Fruit fly (Drosophila melanogaster) whole organism, embryonic: ENCODE measurements around the gene Muc18B.

Source experiments
- Atf-2 ChIP-seq: fragments of 200-800 bp; sonication (Bioruptor generic); optimal IDR thresholded peaks from 2 replicates; lab custom pipeline; 2016; ENCODE audit warnings: missing biosample characterization, missing genetic modification characterization
- Atf6 ChIP-seq: fragments of 200-800 bp; sonication (Bioruptor generic); IDR thresholded peaks from 2 replicates; pipeline ENCODE4 v1.3.6; 2022; ENCODE audit warnings: missing biosample characterization, missing genetic modification characterization
- B-H2 ChIP-seq: fragments of 200-800 bp; sonication (Bioruptor generic); optimal IDR thresholded peaks from 2 replicates; lab custom pipeline; 2018; ENCODE audit warnings: missing biosample characterization, mild to moderate bottlenecking, missing genetic modification characterization
- CG10274 ChIP-seq: fragments of 200-800 bp; sonication (Bioruptor generic); optimal IDR thresholded peaks from 3 replicates; lab custom pipeline; 2017; ENCODE audit warnings: missing biosample characterization, mild to moderate bottlenecking, missing genetic modification characterization
- CG11093 ChIP-seq: fragments of 200-800 bp; sonication (Bioruptor generic); IDR thresholded peaks from 3 replicates; pipeline ENCODE4 v1.3.6; 2022; ENCODE audit warnings: missing biosample characterization, missing genetic modification characterization
- CG11560 ChIP-seq: fragments of 200-800 bp; sonication (Bioruptor generic); IDR thresholded peaks from 3 replicates; pipeline ENCODE4 v1.3.6; 2022; ENCODE audit warnings: missing biosample characterization, missing genetic modification characterization
- CG12942 ChIP-seq: fragments of 200-800 bp; sonication (Bioruptor generic); optimal IDR thresholded peaks from 3 replicates; lab custom pipeline; 2016; ENCODE audit warnings: missing biosample characterization, missing genetic modification characterization
- CG14860 ChIP-seq: fragments of 200-800 bp; sonication (Bioruptor generic); IDR thresholded peaks from 3 replicates; pipeline ENCODE4 v1.3.6; 2022; ENCODE audit warnings: missing biosample characterization, missing genetic modification characterization; ENCODE audit not compliant: partially characterized antibody
- CG15073 ChIP-seq: fragments of 200-800 bp; sonication (Bioruptor generic); optimal IDR thresholded peaks from 2 replicates; lab custom pipeline; 2016; ENCODE audit warnings: missing biosample characterization, missing genetic modification characterization
- CG15269 ChIP-seq: fragments of 200-800 bp; sonication (Bioruptor generic); optimal IDR thresholded peaks from 2 replicates; lab custom pipeline; 2018; ENCODE audit warnings: missing biosample characterization, mild to moderate bottlenecking, missing genetic modification characterization, moderate library complexity
- CG1792 ChIP-seq: fragments of 200-800 bp; sonication (Bioruptor generic); optimal IDR thresholded peaks from 2 replicates; lab custom pipeline; 2016; ENCODE audit warnings: missing biosample characterization, missing genetic modification characterization
- CG2712 ChIP-seq: fragments of 200-800 bp; optimal IDR thresholded peaks from 3 replicates; lab custom pipeline; 2019; ENCODE audit warnings: missing biosample characterization, mild to moderate bottlenecking, missing genetic modification characterization, moderate library complexity
- CG30403 ChIP-seq: fragments of 200-800 bp; sonication (Bioruptor generic); optimal IDR thresholded peaks from 3 replicates; lab custom pipeline; 2016; ENCODE audit warnings: missing biosample characterization, missing genetic modification characterization
- CG31224 ChIP-seq: fragments of 200-800 bp; sonication (Bioruptor generic); IDR thresholded peaks from 2 replicates; pipeline ENCODE4 v1.3.6; 2022; ENCODE audit warnings: missing biosample characterization, missing genetic modification characterization
- CG5953 ChIP-seq: fragments of 200-800 bp; sonication (Bioruptor generic); IDR thresholded peaks from 2 replicates; pipeline ENCODE4 v1.3.6; 2022; ENCODE audit warnings: missing biosample characterization, missing genetic modification characterization
- CG7928 ChIP-seq: fragments of 200-800 bp; sonication (Bioruptor generic); optimal IDR thresholded peaks from 2 replicates; lab custom pipeline; 2017; ENCODE audit warnings: missing biosample characterization, mild to moderate bottlenecking, missing genetic modification characterization
- CG9817 ChIP-seq: fragments of 200-800 bp; sonication (Bioruptor generic); optimal IDR thresholded peaks from 2 replicates; lab custom pipeline; 2018; ENCODE audit warnings: missing biosample characterization, mild to moderate bottlenecking, missing genetic modification characterization, moderate library complexity
- D19B ChIP-seq: fragments of 200-800 bp; sonication (Bioruptor generic); optimal IDR thresholded peaks from 2 replicates; lab custom pipeline; 2017; ENCODE audit warnings: missing biosample characterization, mild to moderate bottlenecking, missing genetic modification characterization
- Dip3 ChIP-seq: fragments of 200-800 bp; sonication (Bioruptor generic); optimal IDR thresholded peaks from 3 replicates; lab custom pipeline; 2016; ENCODE audit warnings: missing biosample characterization, missing genetic modification characterization
- GATAe ChIP-seq: fragments of 200-800 bp; sonication (Bioruptor generic); conservative IDR thresholded peaks from 2 replicates; pipeline ENCODE4 v1.3.6; 2022; ENCODE audit warnings: missing biosample characterization, missing genetic modification characterization
- H15 ChIP-seq: fragments of 200-800 bp; sonication (Bioruptor generic); IDR thresholded peaks from 3 replicates; pipeline ENCODE4 v1.3.6; 2022; ENCODE audit warnings: missing biosample characterization, missing genetic modification characterization
- Mad ChIP-seq: fragments of 200-800 bp; sonication (Bioruptor generic); optimal IDR thresholded peaks from 2 replicates; lab custom pipeline; 2016; ENCODE audit warnings: missing biosample characterization, missing genetic modification characterization
- Myb ChIP-seq: fragments of 200-800 bp; sonication (Bioruptor generic); optimal IDR thresholded peaks from 2 replicates; lab custom pipeline; 2016; ENCODE audit warnings: missing biosample characterization, missing genetic modification characterization
- PHDP ChIP-seq: fragments of 200-800 bp; sonication (Bioruptor generic); optimal IDR thresholded peaks from 3 replicates; lab custom pipeline; 2018; ENCODE audit warnings: missing biosample characterization, mild to moderate bottlenecking, missing genetic modification characterization, moderate library complexity
- Ravus ChIP-seq: fragments of 200-800 bp; sonication (Bioruptor generic); IDR thresholded peaks from 2 replicates; pipeline ENCODE4 v1.3.6; 2022; ENCODE audit warnings: missing biosample characterization, missing genetic modification characterization
- Six4 ChIP-seq: fragments of 200-800 bp; sonication (Bioruptor generic); optimal IDR thresholded peaks from 2 replicates; lab custom pipeline; 2016; ENCODE audit warnings: missing biosample characterization, missing genetic modification characterization
- Spps ChIP-seq: fragments of 200-800 bp; sonication (Bioruptor generic); optimal IDR thresholded peaks from 2 replicates; lab custom pipeline; 2018; ENCODE audit warnings: missing biosample characterization, mild to moderate bottlenecking, missing genetic modification characterization
- Sry-β ChIP-seq: fragments of 200-800 bp; sonication (Bioruptor generic); optimal IDR thresholded peaks from 2 replicates; lab custom pipeline; 2018; ENCODE audit warnings: missing biosample characterization, mild to moderate bottlenecking, missing genetic modification characterization, moderate library complexity
- Usf ChIP-seq: fragments of 200-800 bp; sonication (Bioruptor generic); optimal IDR thresholded peaks from 2 replicates; lab custom pipeline; 2017; ENCODE audit warnings: missing genotype, missing biosample characterization, missing genetic modification characterization
- YL-1 ChIP-seq: fragments of 200-800 bp; sonication (Bioruptor generic); optimal IDR thresholded peaks from 3 replicates; lab custom pipeline; 2017; ENCODE audit warnings: missing biosample characterization, mild to moderate bottlenecking, missing genetic modification characterization
- abd-A ChIP-seq: fragments of 200-800 bp; sonication (Bioruptor generic); optimal IDR thresholded peaks from 3 replicates; lab custom pipeline; 2019; ENCODE audit warnings: missing biosample characterization, mild to moderate bottlenecking, missing genetic modification characterization, moderate library complexity
- ara ChIP-seq: fragments of 200-800 bp; sonication (Bioruptor generic); IDR thresholded peaks from 2 replicates; pipeline ENCODE4 v1.3.6; 2022; ENCODE audit warnings: missing biosample characterization, missing genetic modification characterization
- chif ChIP-seq, 2 experiments: fragments of 200-800 bp; sonication (Bioruptor generic); optimal IDR thresholded peaks; 3 replicates each; lab custom pipeline; 2016; ENCODE audit warnings: missing biosample characterization in 2 of 2, missing genetic modification characterization in 2 of 2
- corto ChIP-seq: fragments of 200-800 bp; sonication (Bioruptor generic); optimal IDR thresholded peaks from 2 replicates; lab custom pipeline; 2016; ENCODE audit warnings: missing biosample characterization, mild to moderate bottlenecking, missing genetic modification characterization, moderate library complexity
- en ChIP-seq: fragments of 200-800 bp; sonication (Bioruptor generic); optimal IDR thresholded peaks from 2 replicates; lab custom pipeline; 2016; ENCODE audit warnings: missing biosample characterization, missing genetic modification characterization
- eyg ChIP-seq: fragments of 200-800 bp; sonication (Bioruptor generic); optimal IDR thresholded peaks from 3 replicates; lab custom pipeline; 2016; ENCODE audit warnings: missing biosample characterization, missing genetic modification characterization
- ftz-f1 ChIP-seq: fragments of 200-800 bp; sonication (Bioruptor generic); optimal IDR thresholded peaks from 2 replicates; lab custom pipeline; 2016; ENCODE audit warnings: missing biosample characterization, missing genetic modification characterization
- gce ChIP-seq: fragments of 200-800 bp; sonication (Bioruptor generic); IDR thresholded peaks from 3 replicates; pipeline ENCODE4 v1.3.6; 2022; ENCODE audit warnings: missing biosample characterization, missing genetic modification characterization
- gcm ChIP-seq: fragments of 200-800 bp; sonication (Bioruptor generic); optimal IDR thresholded peaks from 2 replicates; lab custom pipeline; 2019; ENCODE audit warnings: missing biosample characterization, mild to moderate bottlenecking, missing genetic modification characterization, moderate library complexity
- grau ChIP-seq: fragments of 200-800 bp; optimal IDR thresholded peaks from 3 replicates; lab custom pipeline; 2019; ENCODE audit warnings: missing biosample characterization, mild to moderate bottlenecking, missing genetic modification characterization, moderate library complexity
- hb ChIP-seq: fragments of 200-800 bp; sonication (Bioruptor generic); IDR thresholded peaks from 3 replicates; pipeline ENCODE4 v1.3.6; 2022; ENCODE audit warnings: missing biosample characterization, missing genetic modification characterization; ENCODE audit not compliant: partially characterized antibody
- jigr1 ChIP-seq: fragments of 200-800 bp; sonication (Bioruptor generic); IDR thresholded peaks from 3 replicates; pipeline ENCODE4 v1.3.6; 2022; ENCODE audit warnings: missing biosample characterization, missing genetic modification characterization
- mld ChIP-seq: fragments of 200-800 bp; sonication (Bioruptor generic); IDR thresholded peaks from 3 replicates; pipeline ENCODE4 v1.3.6; 2022; ENCODE audit warnings: missing biosample characterization, missing genetic modification characterization; ENCODE audit not compliant: partially characterized antibody
- otp ChIP-seq: fragments of 200-800 bp; sonication (Bioruptor generic); IDR thresholded peaks from 3 replicates; pipeline ENCODE4, ENCODE4 v1.3.6; 2022; ENCODE audit warnings: missing biosample characterization, missing genetic modification characterization
- prd ChIP-seq, 3 experiments: fragments of >200 bp in 2 of 3; fragments of 200-800 bp in 1 of 3; sonication (Bioruptor generic) in 1 of 3; optimal IDR thresholded peaks in 2 of 3; IDR thresholded peaks in 1 of 3; 2 replicates in 2 of 3; 3 replicates in 1 of 3; pipeline versions ENCODE4 v1.3.6 to Lab custom; 2017 to 2022; ENCODE audit warnings: missing biosample characterization in 1 of 3, missing genetic modification characterization in 1 of 3
- pros ChIP-seq: fragments of 200-800 bp; sonication (Bioruptor generic); optimal IDR thresholded peaks from 3 replicates; lab custom pipeline; 2019; ENCODE audit warnings: missing biosample characterization, mild to moderate bottlenecking, missing genetic modification characterization, moderate library complexity
- schlank ChIP-seq: fragments of 200-800 bp; sonication (Bioruptor generic); optimal IDR thresholded peaks from 2 replicates; lab custom pipeline; 2018; ENCODE audit warnings: missing biosample characterization, mild to moderate bottlenecking, missing genetic modification characterization
- slou ChIP-seq: fragments of 200-800 bp; sonication (Bioruptor generic); optimal IDR thresholded peaks from 3 replicates; lab custom pipeline; 2016; ENCODE audit warnings: missing biosample characterization, missing genetic modification characterization
- trem ChIP-seq: fragments of 200-800 bp; optimal IDR thresholded peaks from 3 replicates; lab custom pipeline; 2019; ENCODE audit warnings: missing biosample characterization, mild to moderate bottlenecking, missing genetic modification characterization, moderate library complexity
- unpg ChIP-seq: fragments of 200-800 bp; sonication (Bioruptor generic); optimal IDR thresholded peaks from 3 replicates; lab custom pipeline; 2018; ENCODE audit warnings: missing biosample characterization, mild to moderate bottlenecking, missing genetic modification characterization, moderate library complexity
- zf30C ChIP-seq: fragments of 200-800 bp; sonication (Bioruptor generic); optimal IDR thresholded peaks from 3 replicates; lab custom pipeline; 2018; ENCODE audit warnings: missing biosample characterization, mild to moderate bottlenecking, missing genetic modification characterization

The Muc18B gene

dm6 chrX:19187624-19188085 lies 27.7 kb upstream of the Muc18B start, which contains the start of gene Mec2:
Gene Mec2 (plus strand): TSS chrX:19188035.
- no peak for TF ChIP-seq Usf (GFP tag; lab: Kevin White, UChicago)
- TF ChIP-seq pros (GFP tag; lab: Kevin White, UChicago), result no peak
- TF ChIP-seq H15 (GFP tag; lab: Robert Waterston, UW), result no peak
- peak; percentile 53 for TF ChIP-seq Myb (GFP tag; lab: Kevin White, UChicago)
- TF ChIP-seq CG15269 (tag; lab: Kevin White, UChicago), result no peak
- TF ChIP-seq Mad, result peak; percentile 1
- TF ChIP-seq schlank (tag; lab: Kevin White, UChicago), result no peak
- TF ChIP-seq Atf6 (GFP tag; lab: Robert Waterston, UW), result peak; percentile 37; the same call in 1 of the 2 replicates
- peak; percentile 47 for TF ChIP-seq CG30403
- no peak for TF ChIP-seq hb (GFP tag; lab: Robert Waterston, UW)
- peak; percentile 50 for TF ChIP-seq PHDP
- TF ChIP-seq CG2712 (tag; lab: Kevin White, UChicago), result peak; percentile 30
- TF ChIP-seq CG5953 (GFP tag; lab: Robert Waterston, UW), result peak; percentile 50; the same call in 1 of the 2 replicates
- TF ChIP-seq CG14860 (GFP tag; lab: Robert Waterston, UW), result no peak
- no peak for TF ChIP-seq CG11560
- TF ChIP-seq CG7928 (GFP tag; lab: Kevin White, UChicago), result no peak
- TF ChIP-seq CG11093 (GFP tag; lab: Robert Waterston, UW), result peak; percentile 13; the same call in 1 of the 3 replicates
- TF ChIP-seq D19B (GFP tag; lab: Kevin White, UChicago), result no peak
- TF ChIP-seq CG9817, result peak; percentile 36
- TF ChIP-seq otp, result 0 out of 3 replicates have a peak, but pooled peaks have one; percentile 51
- peak; percentile 58 for TF ChIP-seq CG12942 (GFP tag; lab: Kevin White, UChicago)
- no peak for TF ChIP-seq GATAe
- TF ChIP-seq unpg (GFP tag; lab: Kevin White, UChicago), result peak; percentile 70
- TF ChIP-seq CG10274 (GFP tag; lab: Kevin White, UChicago), result no peak
- peak; percentile 59 for TF ChIP-seq grau (tag; lab: Kevin White, UChicago)
- TF ChIP-seq CG1792 (GFP tag; lab: Kevin White, UChicago), result no peak
- TF ChIP-seq chif (GFP tag; optimal IDR thresholded peaks at IDR 0.05; lab: Kevin White, UChicago), result peak; percentile 68 to 70
- TF ChIP-seq ara, result peak; percentile 47; the same call in 1 of the 2 replicates
- TF ChIP-seq eyg (GFP tag; lab: Kevin White, UChicago), result no peak
- TF ChIP-seq Ravus (GFP tag; lab: Robert Waterston, UW), result no peak
- peak; percentile 52 for TF ChIP-seq corto (GFP tag; lab: Kevin White, UChicago)
- no peak for TF ChIP-seq slou (GFP tag; lab: Kevin White, UChicago)
- TF ChIP-seq trem, result no peak
- no peak for TF ChIP-seq CG15073
- TF ChIP-seq mld (GFP tag; lab: Robert Waterston, UW), result no peak
- no peak for TF ChIP-seq B-H2 (GFP tag; lab: Kevin White, UChicago)
- no peak for TF ChIP-seq ftz-f1
- TF ChIP-seq Spps (tag; lab: Kevin White, UChicago), result no peak
- peak; percentile 4 for TF ChIP-seq Dip3 (GFP tag; lab: Kevin White, UChicago)
- no peak for TF ChIP-seq jigr1 (GFP tag; lab: Robert Waterston, UW)
- TF ChIP-seq CG31224 (GFP tag; lab: Robert Waterston, UW), result no peak
- no peak for TF ChIP-seq Six4
- peak; percentile 30 for TF ChIP-seq Atf-2 (GFP tag; lab: Kevin White, UChicago)
- TF ChIP-seq Sry-β (GFP tag; lab: Kevin White, UChicago), result no peak
- TF ChIP-seq en (GFP tag; lab: Kevin White, UChicago), result no peak
- no peak for TF ChIP-seq gce (GFP tag; lab: Robert Waterston, UW)
- TF ChIP-seq zf30C (GFP tag; lab: Kevin White, UChicago), result peak; percentile 66
- TF ChIP-seq gcm (GFP tag; lab: Kevin White, UChicago), result no peak
- no peak for TF ChIP-seq abd-A (tag; lab: Kevin White, UChicago)
- TF ChIP-seq prd (optimal IDR thresholded peaks at IDR 0.05; lab: Kevin White, UChicago), result no peak
- TF ChIP-seq prd (GFP tag; IDR thresholded peaks at IDR 0.05; lab: Robert Waterston, UW), result peak; percentile 72
- TF ChIP-seq YL-1 (GFP tag; lab: Kevin White, UChicago), result no peak
